Fruit fly (Drosophila melanogaster) whole organism, embryonic: ENCODE results near the gene Polr3A.
"Not testable (repeated sequence)": the region's sequence is repeated elsewhere in the genome, so short reads cannot be mapped to it uniquely, and the experiment has no call there.

Experiments
- Bgb ChIP-seq: fragments of 200-800 bp; sonication (Bioruptor generic); IDR thresholded peaks from 2 replicates; pipeline ENCODE4 v1.3.6; 2022; ENCODE audit warnings: missing biosample characterization, missing genetic modification characterization; ENCODE audit not compliant: partially characterized antibody
- CG13287 ChIP-seq: fragments of 200-800 bp; sonication (Bioruptor generic); IDR thresholded peaks from 2 replicates; pipeline ENCODE4 v1.3.6; 2022; ENCODE audit warnings: missing biosample characterization, missing genetic modification characterization; ENCODE audit not compliant: partially characterized antibody
- CG14860 ChIP-seq: fragments of 200-800 bp; sonication (Bioruptor generic); IDR thresholded peaks from 3 replicates; pipeline ENCODE4 v1.3.6; 2022; ENCODE audit warnings: missing biosample characterization, missing genetic modification characterization; ENCODE audit not compliant: partially characterized antibody
- CG30020 ChIP-seq: fragments of 200-800 bp; optimal IDR thresholded peaks from 2 replicates; lab custom pipeline; 2019; ENCODE audit warnings: missing biosample characterization, mild to moderate bottlenecking, missing genetic modification characterization, moderate library complexity
- CG32532 ChIP-seq: fragments of 200-800 bp; sonication (Bioruptor generic); IDR thresholded peaks from 2 replicates; pipeline ENCODE4 v1.3.6; 2022; ENCODE audit warnings: missing biosample characterization, missing genetic modification characterization
- CG34224 ChIP-seq: fragments of 200-800 bp; sonication (Bioruptor generic); IDR thresholded peaks from 3 replicates; pipeline ENCODE4 v1.3.6; 2022; ENCODE audit warnings: missing biosample characterization, missing genetic modification characterization; ENCODE audit not compliant: partially characterized antibody
- CG42726 ChIP-seq: fragments of 200-800 bp; sonication (Bioruptor generic); IDR thresholded peaks from 2 replicates; pipeline ENCODE4 v1.3.6; 2022; ENCODE audit warnings: missing biosample characterization, missing genetic modification characterization; ENCODE audit not compliant: partially characterized antibody
- CG7357 ChIP-seq: fragments of 200-800 bp; sonication (Bioruptor generic); IDR thresholded peaks from 3 replicates; pipeline ENCODE4 v1.3.6; 2022; ENCODE audit warnings: missing biosample characterization, missing genetic modification characterization
- CG8290 ChIP-seq, 3 experiments: fragments of 200-800 bp; sonication (Bioruptor generic); optimal IDR thresholded peaks; 2 replicates each; lab custom pipeline; 2016 to 2019; ENCODE audit warnings: missing biosample characterization in 3 of 3, missing genetic modification characterization in 3 of 3, mild to moderate bottlenecking in 2 of 3, moderate library complexity in 1 of 3
- Dll ChIP-seq: fragments of 200-800 bp; sonication (Bioruptor generic); IDR thresholded peaks from 4 replicates; pipeline ENCODE4 v1.3.6; 2022; ENCODE audit warnings: missing biosample characterization, missing genetic modification characterization; ENCODE audit not compliant: partially characterized antibody
- Dref ChIP-seq: fragments of 200-800 bp; sonication (Bioruptor generic); IDR thresholded peaks from 2 replicates; pipeline ENCODE4 v1.3.6; 2022; ENCODE audit warnings: missing biosample characterization, missing genetic modification characterization
- Gug ChIP-seq: fragments of 200-800 bp; sonication (Bioruptor generic); IDR thresholded peaks from 4 replicates; pipeline ENCODE4 v1.3.6; 2022; ENCODE audit warnings: missing biosample characterization, missing genetic modification characterization
- Hr78 ChIP-seq, 2 experiments: fragments of 200-800 bp in 1 of 2; fragments of >200 bp in 1 of 2; sonication (Bioruptor generic) in 1 of 2; optimal IDR thresholded peaks; 2 replicates each; lab custom pipeline; 2017 to 2019; ENCODE audit warnings: missing biosample characterization in 2 of 2, missing genetic modification characterization in 2 of 2, mild to moderate bottlenecking in 1 of 2, moderate library complexity in 1 of 2
- Med ChIP-seq: fragments of 200-800 bp; sonication (Bioruptor generic); peaks from one replicate; lab custom pipeline; 2016; ENCODE audit warnings: missing biosample characterization, missing genetic modification characterization, mild to moderate bottlenecking, inconsistent platforms, moderate library complexity
- Ptx1 ChIP-seq: fragments of 200-800 bp; sonication (Bioruptor generic); IDR thresholded peaks from 2 replicates; pipeline ENCODE4 v1.3.6; 2022; ENCODE audit warnings: missing biosample characterization, missing genetic modification characterization
- Rfx ChIP-seq: fragments of 200-800 bp; sonication (Bioruptor generic); IDR thresholded peaks from 2 replicates; pipeline ENCODE4 v1.3.6; 2022; ENCODE audit warnings: missing biosample characterization, missing genetic modification characterization
- Scr ChIP-seq: fragments of 200-800 bp; sonication (Bioruptor generic); IDR thresholded peaks from 2 replicates; pipeline ENCODE4 v1.3.6; 2022; ENCODE audit warnings: missing biosample characterization, missing genetic modification characterization; ENCODE audit not compliant: partially characterized antibody
- amos ChIP-seq: fragments of 200-800 bp; sonication (Bioruptor generic); IDR thresholded peaks from 2 replicates; pipeline ENCODE4 v1.3.6; 2022; ENCODE audit warnings: missing biosample characterization, missing genetic modification characterization; ENCODE audit not compliant: partially characterized antibody
- bbx ChIP-seq: fragments of 200-800 bp; sonication (Bioruptor generic); IDR thresholded peaks from 2 replicates; pipeline ENCODE4 v1.3.6; 2022; ENCODE audit warnings: missing biosample characterization, missing genetic modification characterization; ENCODE audit not compliant: partially characterized antibody
- chinmo ChIP-seq: fragments of 200-800 bp; sonication (Bioruptor generic); IDR thresholded peaks from 4 replicates; pipeline ENCODE4 v1.3.6; 2022; ENCODE audit warnings: missing biosample characterization, missing genetic modification characterization; ENCODE audit not compliant: partially characterized antibody
- hb ChIP-seq: fragments of 200-800 bp; sonication (Bioruptor generic); IDR thresholded peaks from 3 replicates; pipeline ENCODE4 v1.3.6; 2022; ENCODE audit warnings: missing biosample characterization, missing genetic modification characterization; ENCODE audit not compliant: partially characterized antibody
- klu ChIP-seq: fragments of 200-800 bp; sonication (Bioruptor generic); IDR thresholded peaks from 2 replicates; pipeline ENCODE4 v1.3.6; 2022; ENCODE audit warnings: missing biosample characterization, missing genetic modification characterization
- knrl ChIP-seq: fragments of 200-800 bp; sonication (Bioruptor generic); IDR thresholded peaks from 3 replicates; pipeline ENCODE4 v1.3.6; 2022; ENCODE audit warnings: missing biosample characterization, missing genetic modification characterization; ENCODE audit not compliant: partially characterized antibody
- mld ChIP-seq: fragments of 200-800 bp; sonication (Bioruptor generic); IDR thresholded peaks from 3 replicates; pipeline ENCODE4 v1.3.6; 2022; ENCODE audit warnings: missing biosample characterization, missing genetic modification characterization; ENCODE audit not compliant: partially characterized antibody
- nerfin-2 ChIP-seq: fragments of 200-800 bp; sonication (Bioruptor generic); IDR thresholded peaks from 2 replicates; pipeline ENCODE4 v1.3.6; 2022; ENCODE audit warnings: missing biosample characterization, missing genetic modification characterization; ENCODE audit not compliant: partially characterized antibody
- pan ChIP-seq, 4 experiments: fragments of >200 bp in 3 of 4; fragments of 200-800 bp in 1 of 4; sonication (Bioruptor generic) in 1 of 4; optimal IDR thresholded peaks in 3 of 4; IDR thresholded peaks in 1 of 4; 2 replicates each; pipeline versions ENCODE4 v1.3.6 to Lab custom; 2017 to 2022; ENCODE audit warnings: missing biosample characterization in 2 of 4, missing genetic modification characterization in 2 of 4, mixed read lengths in 1 of 4
- prd ChIP-seq, 3 experiments: fragments of >200 bp in 2 of 3; fragments of 200-800 bp in 1 of 3; sonication (Bioruptor generic) in 1 of 3; optimal IDR thresholded peaks in 2 of 3; IDR thresholded peaks in 1 of 3; 2 replicates in 2 of 3; 3 replicates in 1 of 3; pipeline versions ENCODE4 v1.3.6 to Lab custom; 2017 to 2022; ENCODE audit warnings: missing biosample characterization in 1 of 3, missing genetic modification characterization in 1 of 3
- sens ChIP-seq: fragments of 200-800 bp; sonication (Bioruptor generic); peaks from one replicate; lab custom pipeline; 2016; ENCODE audit warnings: missing biosample characterization, missing genetic modification characterization
- sna ChIP-seq: fragments of 200-800 bp; sonication (Bioruptor generic); IDR thresholded peaks from 2 replicates; pipeline ENCODE4 v1.3.6; 2022; ENCODE audit warnings: missing biosample characterization, missing genetic modification characterization; ENCODE audit not compliant: partially characterized antibody
- ssp ChIP-seq: fragments of 200-800 bp; sonication (Bioruptor generic); IDR thresholded peaks from 2 replicates; pipeline ENCODE4 v1.3.6; 2022; ENCODE audit warnings: missing biosample characterization, missing genetic modification characterization
- tna ChIP-seq: fragments of 200-800 bp; sonication (Bioruptor generic); IDR thresholded peaks from 2 replicates; pipeline ENCODE4 v1.3.6; 2022; ENCODE audit warnings: missing biosample characterization, missing genetic modification characterization; ENCODE audit not compliant: partially characterized antibody
- unc-4 ChIP-seq: fragments of 200-800 bp; sonication (Bioruptor generic); IDR thresholded peaks from 2 replicates; pipeline ENCODE4 v1.3.6; 2022; ENCODE audit warnings: missing biosample characterization, missing genetic modification characterization; ENCODE audit not compliant: partially characterized antibody
- vnd ChIP-seq: fragments of 200-800 bp; sonication (Bioruptor generic); IDR thresholded peaks from 3 replicates; pipeline ENCODE4 v1.3.6; 2022; ENCODE audit warnings: missing biosample characterization, missing genetic modification characterization; ENCODE audit not compliant: partially characterized antibody

Polr3A gene

dm6 chrX:15799085-15799557 is 36.4 kb downstream of the Polr3A start, which contains the start of the genes sordd2 and CG15602:
TSS of gene sordd2 (minus strand) at chrX:15799162.
TSS of gene CG15602 (plus strand) at chrX:15799426.
- TF ChIP-seq bbx (GFP tag; lab: Robert Waterston, UW): peak; percentile 86
- peak; percentile 81 for TF ChIP-seq knrl
- TF ChIP-seq Med (GFP tag; lab: Kevin White, UChicago): peak; percentile 15
- peak; percentile 71 for TF ChIP-seq Dref (GFP tag; lab: Robert Waterston, UW)
- peak; percentile 80; the same call in 1 of the 2 replicates for TF ChIP-seq CG42726
- 0 out of 3 replicates have a peak, but pooled peaks have one; percentile 20 for TF ChIP-seq mld (GFP tag; lab: Robert Waterston, UW)
- peak; percentile 18; the same call in 1 of the 2 replicates for TF ChIP-seq klu (GFP tag; lab: Robert Waterston, UW)
- peak; percentile 17; the same call in 1 of the 2 replicates for TF ChIP-seq CG32532 (GFP tag; lab: Robert Waterston, UW)
- peak; percentile 95 for TF ChIP-seq ssp (GFP tag; lab: Robert Waterston, UW)
- TF ChIP-seq CG8290 (GFP tag; optimal IDR thresholded peaks at IDR 0.05; lab: Kevin White, UChicago): peak; percentile 87
- not testable (repeated sequence) for TF ChIP-seq CG8290 (tag; optimal IDR thresholded peaks at IDR 0.05; lab: Kevin White, UChicago); pan (optimal IDR thresholded peaks at IDR 0.05; lab: Kevin White, UChicago); prd (optimal IDR thresholded peaks at IDR 0.05; lab: Kevin White, UChicago)
- TF ChIP-seq Rfx (GFP tag; lab: Robert Waterston, UW): peak; percentile 31; the same call in 1 of the 2 replicates
- TF ChIP-seq nerfin-2 (GFP tag; lab: Robert Waterston, UW): peak; percentile 40; the same call in 1 of the 2 replicates
- TF ChIP-seq Ptx1 (GFP tag; lab: Robert Waterston, UW): 0 out of 2 replicates have a peak, but pooled peaks have one; percentile 11
- TF ChIP-seq pan (GFP tag; optimal IDR thresholded peaks at IDR 0.05 in 1 of 2, IDR thresholded peaks at IDR 0.05 in 1 of 2): peak in 1 of 2 experiments; percentile 24
- peak; percentile 81 for TF ChIP-seq Scr (GFP tag; lab: Robert Waterston, UW)
- TF ChIP-seq CG14860 (GFP tag; lab: Robert Waterston, UW): peak; percentile 56
- peak; percentile 63 for TF ChIP-seq amos (GFP tag; lab: Robert Waterston, UW)
- TF ChIP-seq CG34224 (GFP tag; lab: Robert Waterston, UW): peak; percentile 60; the same call in 2 of the 3 replicates
- TF ChIP-seq hb (GFP tag; lab: Robert Waterston, UW): peak; percentile 76
- TF ChIP-seq vnd: peak; percentile 68
- TF ChIP-seq chinmo (GFP tag; lab: Robert Waterston, UW): 0 out of 4 replicates have a peak, but pooled peaks have one; percentile 20
- peak; percentile 94 for TF ChIP-seq Bgb
- TF ChIP-seq prd (GFP tag; IDR thresholded peaks at IDR 0.05; lab: Robert Waterston, UW): peak; percentile 31; the same call in 1 of the 3 replicates
- peak; percentile 62 for TF ChIP-seq tna
- TF ChIP-seq sna: peak; percentile 67
- peak; percentile 84 for TF ChIP-seq unc-4 (GFP tag; lab: Robert Waterston, UW)
- peak; percentile 33 for TF ChIP-seq CG13287 (GFP tag; lab: Robert Waterston, UW)
- peak; percentile 21; the same call in 1 of the 4 replicates for TF ChIP-seq Gug
- 0 out of 3 replicates have a peak, but pooled peaks have one; percentile 20 for TF ChIP-seq CG7357 (GFP tag; lab: Robert Waterston, UW)
- peak in 1 of 2 experiments; percentile 66 for TF ChIP-seq Hr78 (GFP tag; optimal IDR thresholded peaks at IDR 0.05; lab: Kevin White, UChicago)
- peak; percentile 88 for TF ChIP-seq CG30020 (tag; lab: Kevin White, UChicago)
- TF ChIP-seq sens (GFP tag; lab: Kevin White, UChicago): peak; percentile 65
- TF ChIP-seq Dll (GFP tag; lab: Robert Waterston, UW): peak; percentile 80
